Worm (Caenorhabditis elegans) whole organism, late embryonic: ENCODE data around the gene clec-250.
"Not testable (repeated sequence)": the region's sequence is repeated elsewhere in the genome, so short reads cannot be mapped to it uniquely, and the experiment has no call there.

Source experiments
- C38D4.7 ChIP-seq: fragments of 200-800 bp; sonication (Bioruptor generic); optimal IDR thresholded peaks from 2 replicates; lab custom pipeline; 2018; ENCODE audit warnings: mild to moderate bottlenecking, missing genetic modification characterization, moderate library complexity, missing compliant biosample characterization
- K09A11.1 ChIP-seq: sonication (generic microtip); optimal IDR thresholded peaks from 2 replicates; lab custom pipeline; 2017; ENCODE audit warnings: antibody characterized with exemption, mild to moderate bottlenecking, missing genetic modification characterization, missing compliant biosample characterization; ENCODE audit not compliant: insufficient read depth
- T23F11.4 ChIP-seq: fragments of 200-800 bp; sonication (Bioruptor generic); optimal IDR thresholded peaks from 2 replicates; lab custom pipeline; 2018; ENCODE audit warnings: mild to moderate bottlenecking, missing genetic modification characterization, missing compliant biosample characterization
- Y22D7AL.16 ChIP-seq: sonication (generic microtip); optimal IDR thresholded peaks from 2 replicates; lab custom pipeline; 2016; ENCODE audit warnings: missing genetic modification characterization, missing compliant biosample characterization
- ceh-19 ChIP-seq: fragments of 200-800 bp; sonication (Bioruptor generic); optimal IDR thresholded peaks from 2 replicates; lab custom pipeline; 2018; ENCODE audit warnings: mild to moderate bottlenecking, missing genetic modification characterization, missing compliant biosample characterization
- ceh-22 ChIP-seq: sonication (generic microtip); optimal IDR thresholded peaks from 2 replicates; lab custom pipeline; 2017; ENCODE audit warnings: missing biosample characterization, missing genetic modification characterization
- ceh-24 ChIP-seq: sonication (generic microtip); optimal IDR thresholded peaks from 2 replicates; lab custom pipeline; 2016; ENCODE audit warnings: mild to moderate bottlenecking, missing genetic modification characterization, missing compliant biosample characterization
- ceh-31 ChIP-seq: sonication (generic microtip); optimal IDR thresholded peaks from 2 replicates; lab custom pipeline; 2016; ENCODE audit warnings: missing genetic modification characterization, missing compliant biosample characterization
- ceh-45 ChIP-seq: fragments of 200-800 bp; sonication (Bioruptor generic); IDR thresholded peaks from 2 replicates; pipeline ENCODE4 v1.3.6; 2022; ENCODE audit warnings: missing genetic modification reagents, missing genetic modification characterization, missing compliant biosample characterization
- dmd-4 ChIP-seq: sonication (generic microtip); optimal IDR thresholded peaks from 2 replicates; lab custom pipeline; 2016; ENCODE audit warnings: borderline replicate concordance, missing genetic modification characterization, missing compliant biosample characterization
- dve-1 ChIP-seq: sonication (generic microtip); optimal IDR thresholded peaks from 2 replicates; lab custom pipeline; 2017; ENCODE audit warnings: antibody characterized with exemption, mild to moderate bottlenecking, missing genetic modification characterization, missing compliant biosample characterization
- eyg-1 ChIP-seq: sonication (generic microtip); optimal IDR thresholded peaks from 2 replicates; lab custom pipeline; 2016; ENCODE audit warnings: missing genotype, missing genetic modification characterization, missing compliant biosample characterization
- fax-1 ChIP-seq: sonication (generic microtip); optimal IDR thresholded peaks from 2 replicates; lab custom pipeline; 2016; ENCODE audit warnings: missing genotype, missing genetic modification characterization, missing compliant biosample characterization
- gmeb-2 ChIP-seq: sonication (generic microtip); optimal IDR thresholded peaks from 2 replicates; lab custom pipeline; 2016; ENCODE audit warnings: missing genetic modification characterization, inconsistent platforms, missing compliant biosample characterization
- hlh-8 ChIP-seq: sonication (generic microtip); optimal IDR thresholded peaks from 2 replicates; lab custom pipeline; 2016; ENCODE audit warnings: missing genotype, missing genetic modification characterization, missing compliant biosample characterization
- lim-6 ChIP-seq: sonication (generic microtip); optimal IDR thresholded peaks from 2 replicates; lab custom pipeline; 2016; ENCODE audit warnings: missing genetic modification characterization, missing compliant biosample characterization
- lin-11 ChIP-seq: fragments of 200-800 bp; sonication (Bioruptor generic); optimal IDR thresholded peaks from 2 replicates; lab custom pipeline; 2018; ENCODE audit warnings: mild to moderate bottlenecking, missing genetic modification characterization, missing compliant biosample characterization
- madf-2 ChIP-seq: sonication (generic microtip); optimal IDR thresholded peaks from 2 replicates; lab custom pipeline; 2017; ENCODE audit warnings: missing genetic modification characterization, missing compliant biosample characterization
- nhr-11 ChIP-seq: fragments of 150-350 bp; optimal IDR thresholded peaks from 2 replicates; lab custom pipeline; 2014; ENCODE audit warnings: missing biosample characterization, missing genetic modification characterization
- nhr-232 ChIP-seq: sonication (generic microtip); optimal IDR thresholded peaks from 2 replicates; lab custom pipeline; 2016; ENCODE audit warnings: missing genetic modification characterization, missing compliant biosample characterization
- pqm-1 ChIP-seq: sonication (generic microtip); optimal IDR thresholded peaks from 2 replicates; lab custom pipeline; 2016; ENCODE audit warnings: missing genetic modification characterization, missing compliant biosample characterization
- pros-1 ChIP-seq: fragments of 150-350 bp; optimal IDR thresholded peaks from 2 replicates; lab custom pipeline; 2014; ENCODE audit warnings: missing biosample characterization, missing genetic modification reagents, missing genetic modification characterization
- ref-2 ChIP-seq: sonication (generic microtip); optimal IDR thresholded peaks from 2 replicates; lab custom pipeline; 2016; ENCODE audit warnings: missing genetic modification characterization, missing compliant biosample characterization
- rnt-1 ChIP-seq: sonication (generic microtip); optimal IDR thresholded peaks from 2 replicates; lab custom pipeline; 2016; ENCODE audit warnings: missing genetic modification characterization, missing compliant biosample characterization
- syd-9 ChIP-seq: sonication (generic microtip); optimal IDR thresholded peaks from 2 replicates; lab custom pipeline; 2016; ENCODE audit warnings: mild to moderate bottlenecking, missing genetic modification characterization, moderate library complexity, missing compliant biosample characterization
- tbx-2 ChIP-seq: sonication (generic microtip); optimal IDR thresholded peaks from 2 replicates; lab custom pipeline; 2016; ENCODE audit warnings: missing genetic modification characterization, missing compliant biosample characterization
- tbx-7 ChIP-seq: sonication (generic microtip); optimal IDR thresholded peaks from 2 replicates; lab custom pipeline; 2016; ENCODE audit warnings: missing genotype, missing genetic modification characterization, missing compliant biosample characterization
- unc-3 ChIP-seq, 2 experiments: fragments of 200-800 bp in 1 of 2; sonication (Bioruptor generic) in 1 of 2; sonication (generic microtip) in 1 of 2; conservative IDR thresholded peaks in 1 of 2; optimal IDR thresholded peaks in 1 of 2; 2 replicates each; pipeline versions ENCODE4 v1.3.6 to Lab custom; 2016 to 2022; ENCODE audit warnings: missing compliant biosample characterization in 2 of 2, missing genetic modification characterization in 2 of 2, missing genetic modification reagents in 1 of 2
- unc-42 ChIP-seq: sonication (generic microtip); optimal IDR thresholded peaks from 2 replicates; lab custom pipeline; 2016; ENCODE audit warnings: missing genotype, missing genetic modification characterization, missing compliant biosample characterization
- unc-86 ChIP-seq: sonication (generic microtip); optimal IDR thresholded peaks from 2 replicates; lab custom pipeline; 2016; ENCODE audit warnings: missing genetic modification characterization, missing compliant biosample characterization
- ztf-16 ChIP-seq: sonication (generic microtip); optimal IDR thresholded peaks from 2 replicates; lab custom pipeline; 2017; ENCODE audit warnings: missing genetic modification characterization, missing compliant biosample characterization

Gene clec-250

DNA sequence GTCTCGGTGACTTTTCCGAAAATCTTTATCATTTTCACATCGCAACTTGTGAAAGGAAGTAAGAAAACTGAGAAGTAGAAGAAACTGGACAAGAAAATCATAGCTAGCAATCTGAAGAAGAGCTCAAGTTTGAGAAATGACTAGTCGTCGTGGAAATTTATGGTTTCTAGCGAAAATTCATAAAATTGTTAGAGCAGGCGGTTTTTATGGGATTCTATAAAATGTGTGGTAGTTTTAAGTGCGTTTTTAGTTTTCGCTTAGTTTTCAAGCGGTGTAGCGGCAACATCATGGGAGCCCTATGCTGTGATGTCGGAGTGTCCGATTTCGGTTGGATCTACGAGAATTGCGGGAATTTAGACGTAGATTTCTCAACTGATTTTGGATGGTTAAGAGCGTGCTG, 12.3 kb upstream of the clec-250 start, which contains the start of gene clec-254:
Gene clec-254 (minus strand): TSS at position 101 of the 400 bp plus-strand sequence.
- TF ChIP-seq tbx-2; ref-2 (tag; lab: Kevin White, UChicago); ceh-31 (tag; lab: Kevin White, UChicago): not testable (repeated sequence)

DNA sequence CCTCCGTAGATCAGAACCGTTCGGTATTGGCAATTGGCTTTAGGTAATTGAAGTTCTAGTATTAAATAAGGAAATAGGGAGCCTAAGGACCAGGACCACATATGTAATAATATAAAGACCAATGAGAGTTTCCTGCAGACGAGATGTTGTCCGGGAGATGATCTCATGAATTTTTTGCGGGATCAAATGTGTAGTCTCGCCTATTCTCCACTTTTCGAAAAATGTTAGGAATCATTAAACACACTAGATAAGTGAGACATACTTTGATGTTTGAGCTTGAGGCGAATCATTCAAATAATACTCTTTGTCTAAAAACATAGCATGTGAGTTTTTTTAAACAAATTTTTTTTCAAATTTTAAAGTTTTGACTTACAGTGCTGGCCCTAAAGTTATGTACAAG, 11.0 kb upstream of the clec-250 start, which contains the start of gene F11D11.6:
Gene F11D11.6 (minus strand): TSS at position 101 of the 400 bp plus-strand sequence.
- TF ChIP-seq gmeb-2 (tag; lab: Kevin White, UChicago) (no peak), hlh-8 (tag; lab: Kevin White, UChicago) (no peak), C38D4.7 (GFP tag; lab: Kevin White, UChicago) (no peak), ref-2 (tag; lab: Kevin White, UChicago) (no peak), unc-42 (no peak), rnt-1 (tag; lab: Kevin White, UChicago) (no peak), pros-1 (tag; lab: Kevin White, UChicago) (no peak), unc-86 (tag; lab: Kevin White, UChicago) (no peak)

DNA sequence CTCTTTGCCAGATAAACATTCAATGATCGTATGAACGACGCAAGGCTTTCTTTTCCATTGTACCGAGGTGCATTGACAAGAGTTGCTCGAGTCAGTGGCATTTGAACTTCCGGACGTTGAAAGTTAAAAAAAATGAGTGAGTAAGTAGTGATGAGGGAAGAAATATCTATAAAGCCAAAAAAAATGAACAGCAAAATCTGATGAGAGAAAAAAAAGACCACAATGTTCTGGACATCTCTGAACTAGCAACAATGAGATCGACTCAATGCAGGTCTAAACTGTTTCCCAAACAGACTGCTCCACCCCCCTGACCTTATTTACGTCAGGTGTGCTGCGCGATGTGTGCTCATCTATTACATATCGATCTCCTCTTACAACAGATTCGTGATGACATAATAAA, 8.4 kb upstream of the clec-250 start, which contains the start of the genes F11D11.21 and F11D11.12:
Gene F11D11.21 (minus strand): TSS at position 101 of the 400 bp plus-strand sequence.
Gene F11D11.12 (minus strand): TSS at position 238 of the 400 bp plus-strand sequence.
- TF ChIP-seq Y22D7AL.16 (tag; lab: Kevin White, UChicago) (no peak), ceh-45 (no peak), nhr-11 (tag; lab: Kevin White, UChicago) (no peak), dmd-4 (tag; lab: Kevin White, UChicago) (no peak), ceh-24 (no peak), ceh-31 (tag; lab: Kevin White, UChicago) (no peak), tbx-2 (no peak), lim-6 (tag; lab: Kevin White, UChicago) (no peak), dve-1 (no peak), unc-3 (GFP tag; conservative IDR thresholded peaks at IDR 0.05; lab: Robert Waterston, UW) (no peak), unc-3 (tag; optimal IDR thresholded peaks at IDR 0.05; lab: Kevin White, UChicago) (no peak), pqm-1 (tag; lab: Kevin White, UChicago) (no peak), eyg-1 (tag; lab: Kevin White, UChicago) (no peak)

DNA sequence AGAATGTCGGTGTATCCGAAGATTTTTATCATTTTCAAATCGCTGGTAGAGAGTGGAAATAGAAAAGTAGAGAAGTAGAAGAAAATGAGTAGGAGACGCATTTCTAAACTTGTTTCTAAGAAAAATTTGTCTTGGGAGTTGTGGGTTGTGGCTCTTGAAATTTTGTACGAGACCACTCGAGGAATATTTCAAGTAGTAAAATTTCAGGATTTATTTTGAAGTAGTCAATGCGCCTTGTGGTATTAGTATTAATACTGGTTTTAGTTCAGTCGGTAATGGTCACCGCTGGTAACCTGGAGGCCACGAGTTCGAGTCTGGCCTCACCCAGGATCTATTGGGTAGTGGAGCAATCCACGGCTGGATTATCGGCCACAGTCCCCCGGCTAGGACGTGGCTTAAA, 6.7 kb upstream of the clec-250 start, which contains the start of gene clec-252:
Gene clec-252 (minus strand): TSS at position 101 of the 400 bp plus-strand sequence.
- TF ChIP-seq ztf-16 (tag; lab: Kevin White, UChicago) (no peak), fax-1 (tag; lab: Kevin White, UChicago) (no peak), Y22D7AL.16 (tag; lab: Kevin White, UChicago) (no peak), nhr-232 (tag; lab: Kevin White, UChicago) (no peak), madf-2 (no peak), lin-11 (tag; lab: Kevin White, UChicago) (no peak)

DNA sequence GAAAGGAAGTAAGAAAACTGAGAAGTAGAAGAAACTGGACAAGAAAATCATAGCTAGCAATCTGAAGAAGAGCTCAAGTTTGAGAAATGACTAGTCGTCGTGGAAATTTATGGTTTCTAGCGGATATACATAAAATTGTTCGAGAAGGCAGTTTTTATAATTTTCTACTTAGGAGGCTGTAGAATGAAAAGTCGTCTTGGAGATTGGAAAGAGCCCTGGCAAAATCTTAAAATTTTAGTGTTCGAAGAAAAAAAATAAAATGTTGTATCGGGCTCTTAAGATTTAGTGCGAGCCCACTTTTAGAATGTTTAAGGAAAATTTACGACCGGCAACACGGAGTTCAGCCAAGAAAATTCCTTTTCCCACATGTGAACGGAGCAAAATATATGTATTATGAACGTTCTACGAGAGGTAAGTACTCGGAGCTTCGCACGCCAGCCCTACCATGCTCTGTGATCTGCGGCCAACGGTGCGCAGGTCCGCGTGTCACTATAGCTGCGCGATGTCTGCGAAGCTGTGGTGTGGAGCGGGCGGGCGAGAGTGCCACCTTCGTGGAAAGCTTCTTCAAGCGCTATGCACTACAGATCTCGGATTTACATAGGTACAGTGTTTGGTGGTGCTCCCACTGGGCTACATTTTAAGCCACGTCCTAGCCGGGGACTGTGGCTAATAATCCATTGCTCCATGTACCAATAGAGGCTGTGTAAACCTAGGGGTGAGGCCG, 5.1 kb upstream of the clec-250 start, which contains the start of gene clec-251:
Gene clec-251 (minus strand): TSS at position 51 of the 724 bp plus-strand sequence.
- TF ChIP-seq T23F11.4 (GFP tag; lab: Kevin White, UChicago) (no peak), ceh-24 (no peak), ceh-19 (GFP tag; lab: Kevin White, UChicago) (no peak), K09A11.1 (tag; lab: Kevin White, UChicago) (no peak), syd-9 (tag; lab: Kevin White, UChicago) (no peak), gmeb-2 (tag; lab: Kevin White, UChicago) (no peak), ceh-22 (tag; lab: Kevin White, UChicago) (no peak), ztf-16 (tag; lab: Kevin White, UChicago) (no peak), tbx-7 (no peak), pqm-1 (tag; lab: Kevin White, UChicago) (no peak)
